Worm (Caenorhabditis elegans) whole organism, L2 larva: ENCODE data around the gene cri-2.

ENCODE experiments used
- C34F6.9 ChIP-seq: fragments of 150-350 bp; optimal IDR thresholded peaks from 2 replicates; lab custom pipeline; 2014; ENCODE audit warnings: missing biosample characterization, missing genetic modification characterization
- F13H6.1 ChIP-seq: sonication (generic microtip); optimal IDR thresholded peaks from 2 replicates; lab custom pipeline; 2016; ENCODE audit warnings: missing genetic modification characterization, missing compliant biosample characterization
- Y55F3AM.14 ChIP-seq: fragments of 200-800 bp; sonication (Bioruptor generic); optimal IDR thresholded peaks from 2 replicates; lab custom pipeline; 2018; ENCODE audit warnings: mild to moderate bottlenecking, missing genetic modification characterization, missing compliant biosample characterization
- alr-1 ChIP-seq: fragments of 150-350 bp; optimal IDR thresholded peaks from 2 replicates; lab custom pipeline; 2014; ENCODE audit warnings: missing biosample characterization, missing genetic modification characterization
- aly-2 ChIP-seq: fragments of 150-350 bp; optimal IDR thresholded peaks from 2 replicates; lab custom pipeline; 2014; ENCODE audit warnings: missing biosample characterization, missing genetic modification characterization
- ama-1 ChIP-seq: fragments of 150-350 bp; optimal IDR thresholded peaks from 2 replicates; lab custom pipeline; 2018; ENCODE audit warnings: inconsistent platforms
- blmp-1 ChIP-seq: sonication (generic microtip); optimal IDR thresholded peaks from 2 replicates; lab custom pipeline; 2017; ENCODE audit warnings: missing genetic modification characterization, mild to moderate bottlenecking, missing compliant biosample characterization, antibody characterized with exemption, moderate library complexity; ENCODE audit not compliant: insufficient read depth
- ceh-16 ChIP-seq: fragments of 150-350 bp; optimal IDR thresholded peaks from 2 replicates; lab custom pipeline; 2014; ENCODE audit warnings: missing biosample characterization, missing genetic modification characterization
- crh-2 ChIP-seq: sonication (generic microtip); optimal IDR thresholded peaks from 2 replicates; lab custom pipeline; 2017; ENCODE audit warnings: missing biosample characterization, missing genetic modification characterization
- elt-1 ChIP-seq: fragments of 150-350 bp; optimal IDR thresholded peaks from 2 replicates; lab custom pipeline; 2014; ENCODE audit warnings: missing biosample characterization, missing genetic modification characterization
- fos-1 ChIP-seq: fragments of 150-350 bp; optimal IDR thresholded peaks from 2 replicates; lab custom pipeline; 2014; ENCODE audit warnings: missing biosample characterization, missing genetic modification characterization
- gmeb-1 ChIP-seq: fragments of 150-350 bp; optimal IDR thresholded peaks from 2 replicates; lab custom pipeline; 2014; ENCODE audit warnings: missing biosample characterization, missing genetic modification characterization
- lin-11 ChIP-seq: fragments of 150-350 bp; sonication (generic microtip); optimal IDR thresholded peaks from 2 replicates; lab custom pipeline; 2014; ENCODE audit warnings: missing biosample characterization, missing genetic modification characterization, inconsistent platforms, mixed read lengths
- lsy-2 ChIP-seq, 2 experiments: fragments of 150-350 bp in 1 of 2; sonication (generic microtip) in 1 of 2; optimal IDR thresholded peaks; 2 replicates each; lab custom pipeline; 2014 to 2017; ENCODE audit warnings: missing biosample characterization in 2 of 2, missing genetic modification characterization in 2 of 2
- mab-5 ChIP-seq: fragments of 150-350 bp; optimal IDR thresholded peaks from 2 replicates; lab custom pipeline; 2014; ENCODE audit warnings: missing biosample characterization, missing genetic modification characterization
- mbf-1 ChIP-seq: sonication (generic microtip); optimal IDR thresholded peaks from 2 replicates; lab custom pipeline; 2017; ENCODE audit warnings: missing biosample characterization, missing genetic modification characterization
- nhr-10 ChIP-seq: sonication (generic microtip); optimal IDR thresholded peaks from 2 replicates; lab custom pipeline; 2017; ENCODE audit warnings: missing biosample characterization, missing genetic modification characterization
- nhr-129 ChIP-seq: fragments of 150-350 bp; optimal IDR thresholded peaks from 2 replicates; lab custom pipeline; 2014; ENCODE audit warnings: missing biosample characterization, missing genetic modification characterization
- nhr-21 ChIP-seq: fragments of 150-350 bp; optimal IDR thresholded peaks from 2 replicates; lab custom pipeline; 2014; ENCODE audit warnings: missing biosample characterization, missing genetic modification characterization
- nhr-237 ChIP-seq: fragments of 150-350 bp; optimal IDR thresholded peaks from 2 replicates; lab custom pipeline; 2014; ENCODE audit warnings: missing biosample characterization, missing genetic modification characterization
- nhr-25 ChIP-seq: fragments of 150-350 bp; sonication (generic microtip); optimal IDR thresholded peaks from 3 replicates; lab custom pipeline; 2014; ENCODE audit warnings: missing biosample characterization, missing genetic modification characterization
- nhr-6 ChIP-seq: fragments of 150-350 bp; optimal IDR thresholded peaks from 2 replicates; lab custom pipeline; 2014; ENCODE audit warnings: missing biosample characterization, missing genetic modification characterization
- nhr-77 ChIP-seq: fragments of 150-350 bp; optimal IDR thresholded peaks from 2 replicates; lab custom pipeline; 2014; ENCODE audit warnings: missing biosample characterization, missing genetic modification characterization
- sem-4 ChIP-seq: fragments of 150-350 bp; optimal IDR thresholded peaks from 2 replicates; lab custom pipeline; 2014; ENCODE audit warnings: missing biosample characterization, missing genetic modification reagents, missing genetic modification characterization
- sma-3 ChIP-seq: sonication (generic microtip); optimal IDR thresholded peaks from 2 replicates; lab custom pipeline; 2016; ENCODE audit warnings: missing genetic modification reagents, missing genetic modification characterization, missing compliant biosample characterization
- sma-9 ChIP-seq, 2 experiments: fragments of 150-350 bp in 1 of 2; sonication (generic microtip) in 1 of 2; optimal IDR thresholded peaks; 2 replicates each; lab custom pipeline; 2014 to 2016; ENCODE audit warnings: missing genetic modification characterization in 2 of 2, mild to moderate bottlenecking in 1 of 2, missing biosample characterization in 1 of 2, missing compliant biosample characterization in 1 of 2, missing genetic modification reagents in 1 of 2, moderate library complexity in 1 of 2
- unc-39 ChIP-seq: fragments of 150-350 bp; optimal IDR thresholded peaks from 2 replicates; lab custom pipeline; 2014; ENCODE audit warnings: missing biosample characterization, missing genetic modification characterization
- unc-55 ChIP-seq: fragments of 150-350 bp; sonication (generic microtip); optimal IDR thresholded peaks from 3 replicates; lab custom pipeline; 2014; ENCODE audit warnings: missing biosample characterization, missing genetic modification reagents, missing genetic modification characterization
- unc-62 ChIP-seq: fragments of 150-350 bp; optimal IDR thresholded peaks from 2 replicates; lab custom pipeline; 2014; ENCODE audit warnings: missing biosample characterization, missing genetic modification reagents, missing genetic modification characterization
- zag-1 ChIP-seq: fragments of 150-350 bp; optimal IDR thresholded peaks from 2 replicates; lab custom pipeline; 2014; ENCODE audit warnings: missing biosample characterization, missing genetic modification characterization
- ztf-11 ChIP-seq: sonication (generic microtip); optimal IDR thresholded peaks from 2 replicates; lab custom pipeline; 2017; ENCODE audit warnings: missing biosample characterization, missing genetic modification characterization
- ztf-4 ChIP-seq: fragments of 150-350 bp; optimal IDR thresholded peaks from 2 replicates; lab custom pipeline; 2014; ENCODE audit warnings: missing biosample characterization, missing genetic modification characterization

Gene cri-2

ce11 chrV:8210527-8210926 lies 8.9 kb downstream of the cri-2 start:
- TF ChIP-seq mab-5 (tag; lab: Kevin White, UChicago) (peak; percentile 17), nhr-10 (tag; lab: Kevin White, UChicago) (no peak), zag-1 (tag; lab: Kevin White, UChicago) (no peak), Y55F3AM.14 (GFP tag; lab: Kevin White, UChicago) (no peak), sma-3 (no peak), aly-2 (tag; lab: Kevin White, UChicago) (no peak), unc-62 (GFP tag; lab: Kevin White, UChicago) (no peak)

- TF ChIP-seq C34F6.9 (tag; lab: Kevin White, UChicago) (peak; percentile 21), sma-9 (GFP tag; optimal IDR thresholded peaks at IDR 0.05; lab: Kevin White, UChicago) (peak; percentile 44), sma-9 (tag; optimal IDR thresholded peaks at IDR 0.05; lab: Kevin White, UChicago) (no peak), crh-2 (tag; lab: Kevin White, UChicago) (peak; percentile 7), ceh-16 (tag; lab: Kevin White, UChicago) (no peak), ztf-4 (tag; lab: Kevin White, UChicago) (no peak), nhr-77 (no peak), mab-5 (tag; lab: Kevin White, UChicago) (no peak), Y55F3AM.14 (GFP tag; lab: Kevin White, UChicago) (no peak), lsy-2 (tag; optimal IDR thresholded peaks at IDR 0.05; lab: Kevin White, UChicago) (peak in 1 of 2 experiments; percentile 28), nhr-21 (tag; lab: Kevin White, UChicago) (peak; percentile 1)
Measured at ce11 chrV:8211993-8212392, 10.4 kb downstream of the cri-2 start.

- TF ChIP-seq fos-1 (peak; percentile 68), nhr-77 (no peak), sma-9 (GFP tag; optimal IDR thresholded peaks at IDR 0.05; lab: Kevin White, UChicago) (peak; percentile 25), sma-9 (tag; optimal IDR thresholded peaks at IDR 0.05; lab: Kevin White, UChicago) (no peak), gmeb-1 (tag; lab: Kevin White, UChicago) (peak; percentile 8)
Measured at ce11 chrV:8212816-8213215, 11.2 kb downstream of the cri-2 start.

DNA sequence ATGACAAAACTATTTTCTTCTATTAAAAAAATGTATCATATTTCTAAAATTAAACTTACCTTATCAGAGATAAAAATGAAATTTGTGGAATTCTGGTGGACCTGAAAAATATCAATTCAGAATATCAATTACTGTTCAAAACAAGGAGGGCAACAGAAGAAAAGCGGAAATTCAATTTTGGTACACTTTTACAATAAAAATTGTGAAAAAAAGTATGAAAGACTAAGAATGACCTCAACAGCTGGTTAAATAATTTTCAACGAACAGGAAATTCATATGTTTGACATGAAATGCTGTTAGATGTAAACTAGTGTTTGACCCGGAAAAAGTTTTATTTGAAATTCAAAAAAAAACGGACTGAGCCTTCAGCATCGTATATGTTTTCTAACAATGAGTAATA lies 12.3 kb downstream of the cri-2 start, which contains the start of gene K07C11.7:
K07C11.7 (minus strand) TSS at position 101 of the 400 bp plus-strand sequence.
- TF ChIP-seq mbf-1 (tag; lab: Kevin White, UChicago) (no peak), fos-1 (no peak), mab-5 (tag; lab: Kevin White, UChicago) (no peak), nhr-129 (tag; lab: Kevin White, UChicago) (no peak), nhr-6 (no peak), unc-55 (GFP tag; lab: Kevin White, UChicago) (no peak), unc-39 (tag; lab: Kevin White, UChicago) (no peak), lin-11 (tag; lab: Kevin White, UChicago) (no peak), sem-4 (tag; lab: Kevin White, UChicago) (no peak), crh-2 (tag; lab: Kevin White, UChicago) (no peak), elt-1 (tag; lab: Kevin White, UChicago) (no peak), nhr-25 (tag; lab: Kevin White, UChicago) (no peak), alr-1 (tag; lab: Kevin White, UChicago) (no peak), nhr-237 (tag; lab: Kevin White, UChicago) (no peak), blmp-1 (no peak), nhr-77 (no peak), ztf-11 (no peak), F13H6.1 (tag; lab: Kevin White, UChicago) (no peak)

DNA sequence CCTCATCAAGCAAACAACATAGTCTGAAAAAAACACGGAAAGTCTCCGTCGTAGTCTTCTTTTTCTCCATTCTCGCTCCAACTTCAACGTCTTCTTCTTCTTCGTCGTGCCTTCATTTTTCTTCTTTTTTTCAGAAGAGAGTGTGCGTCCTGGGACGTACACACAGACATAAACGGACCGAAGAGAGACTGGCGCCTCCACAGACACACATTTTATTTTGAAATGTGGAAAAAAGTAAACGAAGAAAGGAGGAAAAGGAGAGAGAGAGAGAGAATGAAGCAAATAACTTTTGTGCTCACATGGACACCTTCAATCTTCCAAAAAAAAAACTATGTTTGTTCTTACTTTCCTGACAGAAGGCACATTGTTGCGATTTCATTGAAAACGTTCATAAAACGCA lies 13.6 kb downstream of the cri-2 start:
- TF ChIP-seq nhr-25 (tag; lab: Kevin White, UChicago) (no peak), ama-1 (lab: Kevin White, UChicago) (peak; percentile 5), C34F6.9 (tag; lab: Kevin White, UChicago) (peak; percentile 20), unc-55 (GFP tag; lab: Kevin White, UChicago) (peak; percentile 68), nhr-10 (tag; lab: Kevin White, UChicago) (no peak), unc-62 (GFP tag; lab: Kevin White, UChicago) (no peak), gmeb-1 (tag; lab: Kevin White, UChicago) (no peak), unc-39 (tag; lab: Kevin White, UChicago) (no peak), nhr-21 (tag; lab: Kevin White, UChicago) (no peak), nhr-6 (no peak)
